Fruit fly (Drosophila melanogaster) whole organism, embryonic: ENCODE data around the gene CG17359.

ENCODE experiments used
- BtbVII ChIP-seq: fragments of 200-800 bp; sonication (Bioruptor generic); optimal IDR thresholded peaks from 3 replicates; lab custom pipeline; 2017; ENCODE audit warnings: missing biosample characterization, mild to moderate bottlenecking, missing genetic modification characterization
- Bteb2 ChIP-seq: fragments of 200-800 bp; sonication (Bioruptor generic); optimal IDR thresholded peaks from 2 replicates; lab custom pipeline; 2016; ENCODE audit warnings: missing biosample characterization, missing genetic modification characterization
- CG1233 ChIP-seq: fragments of 200-800 bp; sonication (Bioruptor generic); optimal IDR thresholded peaks from 4 replicates; lab custom pipeline; 2018; ENCODE audit warnings: missing biosample characterization, mild to moderate bottlenecking, missing genetic modification characterization
- CG13287 ChIP-seq: fragments of 200-800 bp; sonication (Bioruptor generic); IDR thresholded peaks from 2 replicates; pipeline ENCODE4 v1.3.6; 2022; ENCODE audit warnings: missing biosample characterization, missing genetic modification characterization; ENCODE audit not compliant: partially characterized antibody
- CG14710 ChIP-seq: fragments of 200-800 bp; sonication (Bioruptor generic); optimal IDR thresholded peaks from 3 replicates; lab custom pipeline; 2019; ENCODE audit warnings: missing biosample characterization, mild to moderate bottlenecking, missing genetic modification characterization, moderate library complexity
- CG15269 ChIP-seq: fragments of 200-800 bp; sonication (Bioruptor generic); optimal IDR thresholded peaks from 2 replicates; lab custom pipeline; 2018; ENCODE audit warnings: missing biosample characterization, mild to moderate bottlenecking, missing genetic modification characterization, moderate library complexity
- CG1603 ChIP-seq: fragments of 200-800 bp; sonication (Bioruptor generic); optimal IDR thresholded peaks from 2 replicates; lab custom pipeline; 2019; ENCODE audit warnings: missing biosample characterization, mild to moderate bottlenecking, missing genetic modification characterization, moderate library complexity
- CG17568 ChIP-seq: fragments of 200-800 bp; sonication (Bioruptor generic); optimal IDR thresholded peaks from 2 replicates; lab custom pipeline; 2018; ENCODE audit warnings: missing biosample characterization, mild to moderate bottlenecking, missing genetic modification characterization, moderate library complexity
- CG17802 ChIP-seq: fragments of 200-800 bp; sonication (Bioruptor generic); optimal IDR thresholded peaks from 2 replicates; lab custom pipeline; 2018; ENCODE audit warnings: missing biosample characterization, mild to moderate bottlenecking, missing genetic modification characterization, moderate library complexity
- CG17912 ChIP-seq: fragments of 200-800 bp; sonication (Bioruptor generic); optimal IDR thresholded peaks from 2 replicates; lab custom pipeline; 2018; ENCODE audit warnings: missing biosample characterization, mild to moderate bottlenecking, missing genetic modification characterization
- CG18011 ChIP-seq: fragments of 200-800 bp; sonication (Bioruptor generic); optimal IDR thresholded peaks from 2 replicates; lab custom pipeline; 2017; ENCODE audit warnings: missing biosample characterization, missing genetic modification characterization, mild to moderate bottlenecking, moderate library complexity, missing genotype
- CG2116 ChIP-seq: fragments of 200-800 bp; sonication (Bioruptor generic); optimal IDR thresholded peaks from 3 replicates; lab custom pipeline; 2018; ENCODE audit warnings: missing biosample characterization, mild to moderate bottlenecking, missing genetic modification characterization
- CG30403 ChIP-seq: fragments of 200-800 bp; sonication (Bioruptor generic); optimal IDR thresholded peaks from 3 replicates; lab custom pipeline; 2016; ENCODE audit warnings: missing biosample characterization, missing genetic modification characterization
- CG31388 ChIP-seq: fragments of 200-800 bp; sonication (Bioruptor generic); optimal IDR thresholded peaks from 2 replicates; lab custom pipeline; 2016; ENCODE audit warnings: missing biosample characterization, missing genetic modification characterization
- CG33557 ChIP-seq: fragments of 200-800 bp; sonication (Bioruptor generic); optimal IDR thresholded peaks from 2 replicates; lab custom pipeline; 2019; ENCODE audit warnings: missing biosample characterization, mild to moderate bottlenecking, missing genetic modification characterization, moderate library complexity
- CG3995 ChIP-seq: fragments of 200-800 bp; sonication (Bioruptor generic); optimal IDR thresholded peaks from 3 replicates; lab custom pipeline; 2016; ENCODE audit warnings: missing biosample characterization, missing genetic modification characterization
- CG4707 ChIP-seq: fragments of 200-800 bp; sonication (Bioruptor generic); optimal IDR thresholded peaks from 2 replicates; lab custom pipeline; 2018; ENCODE audit warnings: missing biosample characterization, mild to moderate bottlenecking, missing genetic modification characterization, moderate library complexity
- CG6175 ChIP-seq: fragments of 200-800 bp; sonication (Bioruptor generic); IDR thresholded peaks from 3 replicates; pipeline ENCODE4 v1.3.6; 2022; ENCODE audit warnings: missing biosample characterization, missing genetic modification characterization
- CG6683 ChIP-seq: fragments of 200-800 bp; sonication (Bioruptor generic); optimal IDR thresholded peaks from 2 replicates; lab custom pipeline; 2017; ENCODE audit warnings: missing biosample characterization, mild to moderate bottlenecking, missing genetic modification characterization, missing genetic modification reagents
- CG7556 ChIP-seq: fragments of 200-800 bp; sonication (Bioruptor generic); optimal IDR thresholded peaks from 2 replicates; lab custom pipeline; 2017; ENCODE audit warnings: missing biosample characterization, mild to moderate bottlenecking, missing genetic modification characterization
- CG7745 ChIP-seq: fragments of 200-800 bp; sonication (Bioruptor generic); optimal IDR thresholded peaks from 2 replicates; lab custom pipeline; 2018; ENCODE audit warnings: missing biosample characterization, mild to moderate bottlenecking, missing genetic modification characterization, moderate library complexity
- CG7839 ChIP-seq: fragments of 200-800 bp; sonication (Bioruptor generic); optimal IDR thresholded peaks from 3 replicates; lab custom pipeline; 2018; ENCODE audit warnings: missing biosample characterization, mild to moderate bottlenecking, missing genetic modification characterization, moderate library complexity
- Chrac-16 ChIP-seq: fragments of 200-800 bp; sonication (Bioruptor generic); optimal IDR thresholded peaks from 3 replicates; lab custom pipeline; 2016; ENCODE audit warnings: missing biosample characterization, missing genetic modification characterization
- Dad ChIP-seq: fragments of 200-800 bp; sonication (Bioruptor generic); optimal IDR thresholded peaks from 3 replicates; lab custom pipeline; 2016; ENCODE audit warnings: missing biosample characterization, missing genetic modification characterization
- Dek ChIP-seq: fragments of 200-800 bp; sonication (Bioruptor generic); optimal IDR thresholded peaks from 3 replicates; lab custom pipeline; 2019; ENCODE audit warnings: missing biosample characterization, mild to moderate bottlenecking, missing genetic modification characterization, moderate library complexity
- Dll ChIP-seq: fragments of 200-800 bp; sonication (Bioruptor generic); IDR thresholded peaks from 4 replicates; pipeline ENCODE4 v1.3.6; 2022; ENCODE audit warnings: missing biosample characterization, missing genetic modification characterization; ENCODE audit not compliant: partially characterized antibody
- Drgx ChIP-seq: fragments of 200-800 bp; sonication (Bioruptor generic); IDR thresholded peaks from 2 replicates; pipeline ENCODE4 v1.3.6; 2022; ENCODE audit warnings: missing biosample characterization, missing genetic modification characterization
- Eip74EF ChIP-seq, 2 experiments: fragments of 200-800 bp in 1 of 2; fragments of >200 bp in 1 of 2; sonication (Bioruptor generic) in 1 of 2; optimal IDR thresholded peaks; 2 replicates each; lab custom pipeline; 2017 to 2019; ENCODE audit warnings: missing biosample characterization in 2 of 2, missing genetic modification characterization in 2 of 2, mild to moderate bottlenecking in 1 of 2, moderate library complexity in 1 of 2
- Hey ChIP-seq: fragments of 200-800 bp; sonication (Bioruptor generic); optimal IDR thresholded peaks from 3 replicates; lab custom pipeline; 2018; ENCODE audit warnings: missing biosample characterization, mild to moderate bottlenecking, missing genetic modification characterization
- HmgZ ChIP-seq: fragments of 200-800 bp; sonication (Bioruptor generic); optimal IDR thresholded peaks from 2 replicates; lab custom pipeline; 2018; ENCODE audit warnings: missing biosample characterization, mild to moderate bottlenecking, missing genetic modification characterization
- Hmx ChIP-seq: fragments of 200-800 bp; sonication (Bioruptor generic); optimal IDR thresholded peaks from 2 replicates; lab custom pipeline; 2016; ENCODE audit warnings: missing biosample characterization, missing genetic modification characterization
- Max ChIP-seq: fragments of 200-800 bp; sonication (Bioruptor generic); optimal IDR thresholded peaks from 2 replicates; lab custom pipeline; 2016; ENCODE audit warnings: missing biosample characterization, mild to moderate bottlenecking, missing genetic modification characterization
- Myb ChIP-seq: fragments of 200-800 bp; sonication (Bioruptor generic); optimal IDR thresholded peaks from 2 replicates; lab custom pipeline; 2016; ENCODE audit warnings: missing biosample characterization, missing genetic modification characterization
- Nf-YA ChIP-seq: fragments of 200-800 bp; sonication (Bioruptor generic); IDR thresholded peaks from 2 replicates; pipeline ENCODE4 v1.3.6; 2022; ENCODE audit warnings: missing biosample characterization, missing genetic modification characterization
- Sox100B ChIP-seq: fragments of 200-800 bp; sonication (Bioruptor generic); optimal IDR thresholded peaks from 3 replicates; lab custom pipeline; 2018; ENCODE audit warnings: missing biosample characterization, mild to moderate bottlenecking, missing genetic modification characterization
- Sry-δ ChIP-seq: fragments of 200-800 bp; sonication (Bioruptor generic); optimal IDR thresholded peaks from 2 replicates; lab custom pipeline; 2016; ENCODE audit warnings: missing biosample characterization, missing genetic modification characterization
- ash1 ChIP-seq: fragments of 200-800 bp; sonication (Bioruptor generic); optimal IDR thresholded peaks from 2 replicates; lab custom pipeline; 2018; ENCODE audit warnings: missing biosample characterization, mild to moderate bottlenecking, missing genetic modification characterization
- bigmax ChIP-seq: fragments of 200-800 bp; sonication (Bioruptor generic); optimal IDR thresholded peaks from 2 replicates; lab custom pipeline; 2018; ENCODE audit warnings: missing biosample characterization, mild to moderate bottlenecking, missing genetic modification characterization
- cwo ChIP-seq: fragments of 200-800 bp; sonication (Bioruptor generic); optimal IDR thresholded peaks from 3 replicates; lab custom pipeline; 2017; ENCODE audit warnings: missing biosample characterization, missing genetic modification characterization, mild to moderate bottlenecking, moderate library complexity, missing genetic modification reagents
- eyg ChIP-seq: fragments of 200-800 bp; sonication (Bioruptor generic); optimal IDR thresholded peaks from 3 replicates; lab custom pipeline; 2016; ENCODE audit warnings: missing biosample characterization, missing genetic modification characterization
- gcm ChIP-seq: fragments of 200-800 bp; sonication (Bioruptor generic); optimal IDR thresholded peaks from 2 replicates; lab custom pipeline; 2019; ENCODE audit warnings: missing biosample characterization, mild to moderate bottlenecking, missing genetic modification characterization, moderate library complexity
- grau ChIP-seq: fragments of 200-800 bp; optimal IDR thresholded peaks from 3 replicates; lab custom pipeline; 2019; ENCODE audit warnings: missing biosample characterization, mild to moderate bottlenecking, missing genetic modification characterization, moderate library complexity
- ken ChIP-seq: fragments of 200-800 bp; sonication (Bioruptor generic); IDR thresholded peaks from 3 replicates; pipeline ENCODE4 v1.3.6; 2022; ENCODE audit warnings: missing biosample characterization, missing genetic modification characterization
- lbe ChIP-seq: fragments of 200-800 bp; sonication (Bioruptor generic); optimal IDR thresholded peaks from 2 replicates; lab custom pipeline; 2016; ENCODE audit warnings: missing biosample characterization, mild to moderate bottlenecking, missing genetic modification characterization
- mirr ChIP-seq: fragments of 200-800 bp; sonication (Bioruptor generic); optimal IDR thresholded peaks from 3 replicates; lab custom pipeline; 2018; ENCODE audit warnings: missing biosample characterization, mild to moderate bottlenecking, missing genetic modification characterization
- pnt ChIP-seq: fragments of 200-800 bp; sonication (Bioruptor generic); optimal IDR thresholded peaks from 3 replicates; lab custom pipeline; 2016; ENCODE audit warnings: missing biosample characterization, missing genetic modification characterization
- pros ChIP-seq: fragments of 200-800 bp; sonication (Bioruptor generic); optimal IDR thresholded peaks from 3 replicates; lab custom pipeline; 2019; ENCODE audit warnings: missing biosample characterization, mild to moderate bottlenecking, missing genetic modification characterization, moderate library complexity
- pum ChIP-seq: fragments of 200-800 bp; sonication (Bioruptor generic); optimal IDR thresholded peaks from 2 replicates; lab custom pipeline; 2016; ENCODE audit warnings: missing biosample characterization, missing genetic modification characterization
- toy ChIP-seq: fragments of 200-800 bp; sonication (Bioruptor generic); IDR thresholded peaks from 2 replicates; pipeline ENCODE4 v1.3.6; 2022; ENCODE audit warnings: missing biosample characterization, missing genetic modification characterization
- yki ChIP-seq: fragments of >200 bp; optimal IDR thresholded peaks from 3 replicates; lab custom pipeline; 2018

Gene CG17359

DNA sequence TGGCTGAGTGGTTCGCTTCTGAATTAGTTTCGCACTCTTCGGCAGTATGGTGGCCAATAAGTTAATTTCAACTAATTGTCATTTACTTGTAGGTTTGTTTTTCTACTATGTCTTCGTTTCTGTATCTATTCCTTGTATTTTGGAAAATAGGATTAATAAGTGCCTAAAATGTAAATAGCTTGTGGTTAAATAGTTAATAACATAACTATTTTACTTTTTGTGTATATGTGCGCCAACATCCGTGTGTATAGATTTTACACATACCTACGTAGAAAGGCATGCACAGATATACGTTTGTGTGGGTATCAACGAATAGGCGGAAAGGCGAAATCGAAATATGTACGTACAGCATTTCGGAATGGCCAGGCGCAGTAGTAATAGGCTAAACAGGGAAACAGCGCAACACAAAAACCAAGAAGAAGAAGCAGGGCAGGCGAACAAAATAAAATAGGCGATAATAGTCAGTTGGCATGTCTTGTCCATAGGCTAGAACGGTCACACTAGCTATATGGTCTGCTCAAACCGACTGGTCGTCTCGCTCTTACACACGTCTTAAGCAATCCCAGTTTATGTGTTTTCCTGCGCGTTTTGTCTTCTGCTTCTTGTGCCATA, 3.6 kb upstream of the CG17359 start (continued):
- TF ChIP-seq yki (no peak), Sry-δ (GFP tag; lab: Kevin White, UChicago) (peak; percentile 11), CG31388 (GFP tag; lab: Kevin White, UChicago) (no peak), Chrac-16 (GFP tag; lab: Kevin White, UChicago) (no peak), Myb (no peak), Hey (tag; lab: Kevin White, UChicago) (no peak), ken (GFP tag; lab: Robert Waterston, UW) (no peak), Bteb2 (GFP tag; lab: Kevin White, UChicago) (no peak), mirr (GFP tag; lab: Kevin White, UChicago) (peak; percentile 37), Nf-YA (GFP tag; lab: Robert Waterston, UW) (no peak), pum (no peak), HmgZ (peak; percentile 60), CG4707 (GFP tag; lab: Kevin White, UChicago) (no peak), Max (GFP tag; lab: Kevin White, UChicago) (no peak), Dek (tag; lab: Kevin White, UChicago) (peak; percentile 12), CG15269 (no peak), CG18011 (no peak), CG2116 (GFP tag; lab: Kevin White, UChicago) (no peak), CG6683 (GFP tag; lab: Kevin White, UChicago) (no peak), CG13287 (GFP tag; lab: Robert Waterston, UW) (peak; percentile 20; the same call in 1 of the 2 replicates), CG7745 (peak; percentile 2), lbe (GFP tag; lab: Kevin White, UChicago) (no peak), CG14710 (peak; percentile 10), CG17802 (tag; lab: Kevin White, UChicago) (no peak), bigmax (GFP tag; lab: Kevin White, UChicago) (no peak), Eip74EF (GFP tag; optimal IDR thresholded peaks at IDR 0.05; lab: Kevin White, UChicago) (peak in 1 of 2 experiments; percentile 35), Dad (GFP tag; lab: Kevin White, UChicago) (no peak), Sox100B (GFP tag; lab: Kevin White, UChicago) (no peak), grau (peak; percentile 6), toy (GFP tag; lab: Robert Waterston, UW) (no peak), CG1233 (GFP tag; lab: Kevin White, UChicago) (no peak), CG7839 (tag; lab: Kevin White, UChicago) (no peak), eyg (no peak), BtbVII (GFP tag; lab: Kevin White, UChicago) (no peak), pnt (GFP tag; lab: Kevin White, UChicago) (no peak), CG6175 (GFP tag; lab: Robert Waterston, UW) (no peak), ash1 (no peak), CG3995 (no peak), gcm (GFP tag; lab: Kevin White, UChicago) (no peak), CG7556 (GFP tag; lab: Kevin White, UChicago) (no peak), CG1603 (peak; percentile 58), Hmx (GFP tag; lab: Kevin White, UChicago) (no peak), CG33557 (GFP tag; lab: Kevin White, UChicago) (no peak), CG17912 (GFP tag; lab: Kevin White, UChicago) (no peak), CG17568 (GFP tag; lab: Kevin White, UChicago) (no peak), pros (GFP tag; lab: Kevin White, UChicago) (peak; percentile 2), Drgx (GFP tag; lab: Robert Waterston, UW) (0 out of 2 replicates have a peak, but pooled peaks have one; percentile 6), Dll (no peak), CG30403 (GFP tag; lab: Kevin White, UChicago) (no peak), cwo (GFP tag; lab: Kevin White, UChicago) (no peak)
